Worm (Caenorhabditis elegans) whole organism, L1 larva: ENCODE data around the gene wago-5.

Source experiments
- C04F5.9 ChIP-seq: sonication (generic microtip); optimal IDR thresholded peaks from 2 replicates; lab custom pipeline; 2016; ENCODE audit warnings: missing genetic modification characterization, missing compliant biosample characterization
- C16A3.4 ChIP-seq: fragments of 150-350 bp; optimal IDR thresholded peaks from 2 replicates; lab custom pipeline; 2014; ENCODE audit warnings: missing biosample characterization, missing genetic modification characterization
- Y116A8C.19 ChIP-seq: sonication (generic microtip); optimal IDR thresholded peaks from 2 replicates; lab custom pipeline; 2016; ENCODE audit warnings: missing compliant biosample characterization, missing genetic modification characterization, borderline replicate concordance
- aha-1 ChIP-seq: fragments of 150-350 bp; optimal IDR thresholded peaks from 2 replicates; lab custom pipeline; 2014; ENCODE audit warnings: missing biosample characterization, missing genetic modification characterization
- ama-1 ChIP-seq: fragments of 150-350 bp; optimal IDR thresholded peaks from 2 replicates; lab custom pipeline; 2014
- blmp-1 ChIP-seq: fragments of 150-350 bp; optimal IDR thresholded peaks from 2 replicates; lab custom pipeline; 2014; ENCODE audit warnings: missing biosample characterization, missing genetic modification characterization
- ceh-63 ChIP-seq: fragments of 200-800 bp; sonication (Bioruptor generic); optimal IDR thresholded peaks from 2 replicates; lab custom pipeline; 2018; ENCODE audit warnings: mild to moderate bottlenecking, missing genetic modification characterization, missing compliant biosample characterization
- ceh-82 ChIP-seq, 3 experiments: fragments of 150-350 bp in 1 of 3; sonication (generic microtip) in 2 of 3; optimal IDR thresholded peaks; 2 replicates each; lab custom pipeline; 2014 to 2017; ENCODE audit warnings: missing biosample characterization in 3 of 3, missing genetic modification characterization in 3 of 3
- ceh-90 ChIP-seq: sonication (generic microtip); optimal IDR thresholded peaks from 2 replicates; lab custom pipeline; 2016; ENCODE audit warnings: missing genetic modification characterization, missing compliant biosample characterization
- dpl-1 ChIP-seq, 3 experiments: fragments of 150-350 bp in 2 of 3; sonication (generic microtip) in 1 of 3; optimal IDR thresholded peaks; 2 replicates each; lab custom pipeline; 2014 to 2017; ENCODE audit warnings: missing biosample characterization in 3 of 3, missing genetic modification characterization in 3 of 3, missing genetic modification reagents in 3 of 3
- dsc-1 ChIP-seq: sonication (generic microtip); optimal IDR thresholded peaks from 2 replicates; lab custom pipeline; 2016; ENCODE audit warnings: mild to moderate bottlenecking, missing genetic modification characterization, missing compliant biosample characterization
- efl-1 ChIP-seq, 4 experiments: fragments of 150-350 bp; optimal IDR thresholded peaks in 3 of 4; peaks in 1 of 4; 1 replicate in 1 of 4; 2 replicates in 3 of 4; lab custom pipeline; 2014; ENCODE audit warnings: missing biosample characterization in 2 of 4, missing genetic modification characterization in 2 of 4, missing genetic modification reagents in 2 of 4
- egl-13 ChIP-seq: sonication (generic microtip); optimal IDR thresholded peaks from 2 replicates; lab custom pipeline; 2016; ENCODE audit warnings: missing genotype, missing genetic modification reagents, missing genetic modification characterization, missing compliant biosample characterization
- egl-27 ChIP-seq, 2 experiments: fragments of 150-350 bp in 1 of 2; sonication (generic microtip); optimal IDR thresholded peaks; 3 replicates each; lab custom pipeline; 2017 to 2018; ENCODE audit warnings: missing biosample characterization in 2 of 2, missing genetic modification characterization in 2 of 2, missing genetic modification reagents in 2 of 2
- elt-2 ChIP-seq: sonication (generic microtip); optimal IDR thresholded peaks from 2 replicates; lab custom pipeline; 2016; ENCODE audit warnings: missing genetic modification characterization, mild to moderate bottlenecking, inconsistent platforms, missing compliant biosample characterization, missing genetic modification reagents
- elt-3 ChIP-seq, 6 experiments: fragments of 150-350 bp in 1 of 6; sonication (generic microtip); optimal IDR thresholded peaks; 2 replicates each; lab custom pipeline; 2017 to 2018; ENCODE audit warnings: missing biosample characterization in 6 of 6, missing genetic modification characterization in 6 of 6, inconsistent platforms in 1 of 6
- ets-5 ChIP-seq: fragments of 200-800 bp; sonication (Bioruptor generic); IDR thresholded peaks from 2 replicates; pipeline ENCODE4 v1.3.6; 2022; ENCODE audit warnings: missing genetic modification characterization, missing compliant biosample characterization
- fkh-10 ChIP-seq: sonication (generic microtip); optimal IDR thresholded peaks from 2 replicates; lab custom pipeline; 2017; ENCODE audit warnings: missing biosample characterization, missing genetic modification reagents, missing genetic modification characterization
- fkh-4 ChIP-seq: sonication (generic microtip); optimal IDR thresholded peaks from 2 replicates; lab custom pipeline; 2016; ENCODE audit warnings: missing compliant biosample characterization, missing genetic modification characterization, borderline replicate concordance
- fkh-8 ChIP-seq: sonication (generic microtip); optimal IDR thresholded peaks from 2 replicates; lab custom pipeline; 2016; ENCODE audit warnings: mild to moderate bottlenecking, missing genetic modification characterization, missing compliant biosample characterization
- grh-1 ChIP-seq: fragments of 200-800 bp; sonication (Bioruptor generic); IDR thresholded peaks from 2 replicates; pipeline ENCODE4 v1.3.6; 2022; ENCODE audit warnings: missing genetic modification reagents, missing genetic modification characterization, missing compliant biosample characterization
- irx-1 ChIP-seq: sonication (generic microtip); optimal IDR thresholded peaks from 2 replicates; lab custom pipeline; 2016; ENCODE audit warnings: missing genetic modification characterization, missing compliant biosample characterization
- isw-1 ChIP-seq: fragments of 200-800 bp; sonication (Bioruptor generic); IDR thresholded peaks from 2 replicates; pipeline ENCODE4 v1.3.6; 2022; ENCODE audit warnings: missing genetic modification characterization, missing compliant biosample characterization
- jun-1 ChIP-seq: fragments of 150-350 bp; optimal IDR thresholded peaks from 2 replicates; lab custom pipeline; 2014; ENCODE audit warnings: missing biosample characterization, missing genetic modification reagents, missing genetic modification characterization
- lin-13 ChIP-seq: fragments of 150-350 bp; optimal IDR thresholded peaks from 2 replicates; lab custom pipeline; 2014; ENCODE audit warnings: missing biosample characterization, missing genetic modification reagents, missing genetic modification characterization
- lin-14 ChIP-seq: fragments of 200-800 bp; sonication (Bioruptor generic); optimal IDR thresholded peaks from 2 replicates; lab custom pipeline; 2018; ENCODE audit warnings: mild to moderate bottlenecking, missing genetic modification characterization, moderate library complexity, missing compliant biosample characterization
- lin-35 ChIP-seq, 2 experiments: fragments of 150-350 bp; optimal IDR thresholded peaks; 2 replicates each; lab custom pipeline; 2014; ENCODE audit warnings: missing biosample characterization in 2 of 2, missing genetic modification characterization in 2 of 2, missing genetic modification reagents in 2 of 2
- lir-3 ChIP-seq: sonication (generic microtip); optimal IDR thresholded peaks from 2 replicates; lab custom pipeline; 2016; ENCODE audit warnings: mild to moderate bottlenecking, missing genetic modification characterization, moderate library complexity, missing compliant biosample characterization; ENCODE audit not compliant: poor library complexity
- lsy-2 ChIP-seq, 2 experiments: fragments of 150-350 bp; optimal IDR thresholded peaks; 2 replicates each; lab custom pipeline; 2014; ENCODE audit warnings: missing biosample characterization in 2 of 2, missing genetic modification characterization in 2 of 2
- mdl-1 ChIP-seq, 2 experiments: fragments of 150-350 bp; optimal IDR thresholded peaks; 2 replicates each; lab custom pipeline; 2014 to 2017; ENCODE audit warnings: missing biosample characterization in 2 of 2, missing genetic modification characterization in 2 of 2, inconsistent platforms in 1 of 2
- mef-2 ChIP-seq: fragments of 150-350 bp; optimal IDR thresholded peaks from 2 replicates; lab custom pipeline; 2014; ENCODE audit warnings: missing biosample characterization, missing genetic modification characterization
- nhr-19 ChIP-seq: fragments of 200-800 bp; sonication (Bioruptor generic); conservative IDR thresholded peaks from 2 replicates; pipeline ENCODE4 v1.3.6; 2022; ENCODE audit warnings: missing genetic modification characterization, missing compliant biosample characterization
- nhr-47 ChIP-seq: sonication (generic microtip); optimal IDR thresholded peaks from 2 replicates; lab custom pipeline; 2016; ENCODE audit warnings: mild to moderate bottlenecking, missing genetic modification characterization, moderate library complexity, missing compliant biosample characterization
- nhr-71 ChIP-seq: sonication (generic microtip); optimal IDR thresholded peaks from 2 replicates; lab custom pipeline; 2016; ENCODE audit warnings: mild to moderate bottlenecking, missing genetic modification characterization, moderate library complexity, missing compliant biosample characterization
- nhr-85 ChIP-seq: sonication (generic microtip); peaks from one replicate; lab custom pipeline; 2016; ENCODE audit warnings: missing genetic modification characterization, inconsistent platforms, missing compliant biosample characterization
- nhr-90 ChIP-seq: sonication (generic microtip); optimal IDR thresholded peaks from 2 replicates; lab custom pipeline; 2016; ENCODE audit warnings: mild to moderate bottlenecking, missing genetic modification characterization, missing compliant biosample characterization; ENCODE audit not compliant: poor library complexity
- pqm-1 ChIP-seq: sonication (generic microtip); optimal IDR thresholded peaks from 3 replicates; lab custom pipeline; 2017; ENCODE audit warnings: missing biosample characterization, missing genetic modification characterization
- rnt-1 ChIP-seq: sonication (generic microtip); optimal IDR thresholded peaks from 2 replicates; lab custom pipeline; 2016; ENCODE audit warnings: mild to moderate bottlenecking, missing genetic modification characterization, moderate library complexity, missing compliant biosample characterization
- snpc-4 ChIP-seq: fragments of 150-350 bp; optimal IDR thresholded peaks from 2 replicates; lab custom pipeline; 2014; ENCODE audit warnings: missing biosample characterization, missing genetic modification characterization
- sox-4 ChIP-seq: sonication (generic microtip); optimal IDR thresholded peaks from 2 replicates; lab custom pipeline; 2016; ENCODE audit warnings: missing genetic modification characterization, missing compliant biosample characterization
- swsn-7 ChIP-seq: sonication (generic microtip); optimal IDR thresholded peaks from 2 replicates; lab custom pipeline; 2016; ENCODE audit warnings: missing genetic modification characterization, missing compliant biosample characterization
- tbx-2 ChIP-seq: sonication (generic microtip); optimal IDR thresholded peaks from 2 replicates; lab custom pipeline; 2016; ENCODE audit warnings: missing genetic modification characterization, missing compliant biosample characterization
- unc-30 ChIP-seq: sonication (generic microtip); optimal IDR thresholded peaks from 2 replicates; lab custom pipeline; 2017; ENCODE audit warnings: missing biosample characterization, missing genetic modification characterization
- xbp-1 ChIP-seq: sonication (generic microtip); optimal IDR thresholded peaks from 2 replicates; lab custom pipeline; 2016; ENCODE audit warnings: missing genetic modification characterization, missing compliant biosample characterization
- ztf-11 ChIP-seq, 2 experiments: sonication (generic microtip); optimal IDR thresholded peaks; 2 replicates each; lab custom pipeline; 2016 to 2017; ENCODE audit warnings: missing genetic modification characterization in 2 of 2, missing biosample characterization in 1 of 2, missing compliant biosample characterization in 1 of 2

wago-5 gene

DNA sequence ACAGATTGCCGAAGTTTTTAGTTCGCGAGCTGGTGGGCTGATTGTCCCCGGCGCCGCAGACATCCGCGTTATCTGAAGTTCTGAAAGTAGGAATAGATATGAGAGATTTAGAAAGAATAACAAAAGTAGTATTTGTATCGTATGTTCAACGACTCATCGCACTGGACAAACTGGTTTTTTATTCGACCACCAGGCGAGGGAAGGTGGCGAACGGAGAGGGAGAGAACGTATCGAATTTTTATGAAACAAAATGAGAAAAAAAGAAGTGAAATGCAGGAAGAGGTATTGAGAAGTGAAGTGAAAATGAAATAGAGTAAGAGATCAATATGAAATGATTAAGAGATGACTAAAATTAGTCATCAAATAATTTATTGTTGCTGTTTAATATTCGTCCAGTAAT, 12.1 kb upstream of the wago-5 start, which contains the start of gene tbc-2:
Gene tbc-2 (minus strand): TSS at position 80 of the 400 bp plus-strand sequence.
- peak; percentile 30; the same call in 1 of the 2 replicates for TF ChIP-seq grh-1 (GFP tag; lab: Robert Waterston, UW)
- TF ChIP-seq lir-3 (tag; lab: Kevin White, UChicago): no peak
- no peak for TF ChIP-seq egl-27 (tag; optimal IDR thresholded peaks at IDR 0.05; lab: Kevin White, UChicago)
- peak; percentile 74 for TF ChIP-seq blmp-1 (tag; lab: Kevin White, UChicago)
- peak in 1 of 6 experiments; percentile 36 for TF ChIP-seq elt-3 (tag; optimal IDR thresholded peaks at IDR 0.05; lab: Kevin White, UChicago)
- TF ChIP-seq nhr-90 (tag; lab: Kevin White, UChicago): no peak
- no peak for TF ChIP-seq snpc-4 (tag; lab: Kevin White, UChicago)
- no peak for TF ChIP-seq fkh-8 (tag; lab: Kevin White, UChicago)
- no peak for TF ChIP-seq Y116A8C.19 (tag; lab: Kevin White, UChicago)
- no peak for TF ChIP-seq ets-5 (GFP tag; lab: Robert Waterston, UW)
- no peak for TF ChIP-seq unc-30
- TF ChIP-seq lin-14 (GFP tag; lab: Kevin White, UChicago): peak; percentile 51
- no peak for TF ChIP-seq mef-2
- TF ChIP-seq elt-2: no peak
- no peak for TF ChIP-seq pqm-1 (tag; lab: Kevin White, UChicago)
- no peak for TF ChIP-seq ceh-63 (GFP tag; lab: Kevin White, UChicago)

DNA sequence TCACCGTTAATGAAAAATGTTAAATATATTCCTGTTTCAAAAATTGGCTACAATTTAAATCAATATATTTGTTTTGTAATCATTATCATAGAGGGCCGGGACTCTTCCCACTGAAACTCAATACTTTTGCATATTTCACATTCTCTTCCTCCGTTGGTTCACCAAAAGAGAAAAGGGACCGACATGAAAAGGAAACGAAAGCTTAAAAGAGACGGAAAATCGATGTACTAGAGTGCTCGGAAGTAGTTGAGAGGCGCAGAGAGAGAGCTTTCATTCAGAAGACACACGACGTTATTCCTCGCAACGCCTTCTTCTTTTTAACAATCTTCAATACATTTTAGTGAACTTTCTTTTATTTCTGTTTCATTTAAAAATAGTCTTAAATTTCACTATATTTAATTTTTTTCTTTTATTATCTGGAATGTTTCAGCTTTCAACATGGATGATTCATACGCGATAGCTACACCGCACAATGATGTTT, 5.0 kb upstream of the wago-5 start, which contains the start of gene ehs-1:
Gene ehs-1 (plus strand): TSS at position 431 of the 481 bp plus-strand sequence.
- TF ChIP-seq ama-1 (lab: Kevin White, UChicago): no peak
- peak in 2 of 3 experiments; percentile 21 to 49 for TF ChIP-seq ceh-82 (tag; optimal IDR thresholded peaks at IDR 0.05; lab: Kevin White, UChicago)
- peak; percentile 71 for TF ChIP-seq lin-14 (GFP tag; lab: Kevin White, UChicago)
- TF ChIP-seq fkh-10: peak; percentile 29

DNA sequence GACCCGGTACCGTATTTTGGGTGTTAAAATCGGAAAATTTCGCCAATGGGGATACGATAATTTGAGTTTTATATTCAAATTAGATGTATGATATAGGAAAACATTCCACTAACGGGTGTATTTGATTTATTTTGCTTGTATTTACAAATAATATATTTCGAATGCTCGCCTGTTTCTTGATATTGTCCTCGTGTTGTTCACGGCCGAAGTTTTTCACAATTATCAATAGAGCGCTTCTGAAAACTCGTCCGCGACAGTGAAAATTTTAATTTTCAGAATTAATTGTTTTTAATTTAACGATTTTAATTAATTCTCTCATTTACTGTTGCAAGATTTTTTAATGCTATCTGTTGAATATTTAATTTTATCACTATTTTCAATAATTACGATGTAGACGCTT, 4.4 kb upstream of the wago-5 start:
- TF ChIP-seq C16A3.4 (peak; percentile 15), nhr-90 (tag; lab: Kevin White, UChicago) (peak; percentile 57), ztf-11 (tag; optimal IDR thresholded peaks at IDR 0.05; lab: Kevin White, UChicago) (peak in 1 of 2 experiments; percentile 60), lin-14 (GFP tag; lab: Kevin White, UChicago) (peak; percentile 65), lin-35 (GFP tag; optimal IDR thresholded peaks at IDR 0.05; lab: Kevin White, UChicago) (peak; percentile 9 to 69), jun-1 (tag; lab: Kevin White, UChicago) (no peak), Y116A8C.19 (tag; lab: Kevin White, UChicago) (no peak), aha-1 (tag; lab: Kevin White, UChicago) (no peak), swsn-7 (tag; lab: Kevin White, UChicago) (peak; percentile 32), fkh-8 (tag; lab: Kevin White, UChicago) (no peak), dsc-1 (tag; lab: Kevin White, UChicago) (peak; percentile 47), egl-13 (peak; percentile 38), nhr-71 (tag; lab: Kevin White, UChicago) (peak; percentile 67), pqm-1 (tag; lab: Kevin White, UChicago) (no peak), dpl-1 (GFP tag; optimal IDR thresholded peaks at IDR 0.05; lab: Kevin White, UChicago) (peak; percentile 32 to 73 (median 71)), efl-1 (optimal IDR thresholded peaks at IDR 0.05; lab: Kevin White, UChicago) (peak; percentile 76 to 77), efl-1 (GFP tag; optimal IDR thresholded peaks at IDR 0.05 in 1 of 2; lab: Kevin White, UChicago) (peak; percentile 69 to 96), lin-13 (GFP tag; lab: Kevin White, UChicago) (peak; percentile 12), lsy-2 (tag; optimal IDR thresholded peaks at IDR 0.05; lab: Kevin White, UChicago) (peak in 1 of 2 experiments; percentile 40), irx-1 (tag; lab: Kevin White, UChicago) (peak; percentile 42), isw-1 (GFP tag; lab: Robert Waterston, UW) (no peak), fkh-4 (no peak), blmp-1 (tag; lab: Kevin White, UChicago) (no peak), ceh-82 (tag; optimal IDR thresholded peaks at IDR 0.05; lab: Kevin White, UChicago) (no peak), xbp-1 (tag; lab: Kevin White, UChicago) (peak; percentile 41), tbx-2 (tag; lab: Kevin White, UChicago) (peak; percentile 59), nhr-19 (GFP tag; lab: Robert Waterston, UW) (peak; percentile 16; the same call in 1 of the 2 replicates), unc-30 (no peak), nhr-85 (peak; percentile 79), ceh-90 (tag; lab: Kevin White, UChicago) (peak; percentile 74), nhr-47 (tag; lab: Kevin White, UChicago) (no peak), mdl-1 (tag; optimal IDR thresholded peaks at IDR 0.05; lab: Kevin White, UChicago) (no peak), rnt-1 (tag; lab: Kevin White, UChicago) (peak; percentile 82), C04F5.9 (tag; lab: Kevin White, UChicago) (peak; percentile 27), lir-3 (tag; lab: Kevin White, UChicago) (peak; percentile 77), elt-2 (peak; percentile 28), sox-4 (tag; lab: Kevin White, UChicago) (peak; percentile 35)
- TF ChIP-seq, all 84 proteins: peak for 24
